Worm (Caenorhabditis elegans): Measurements from ENCODE around the gene ndx-3.

Gene ndx-3

ce11 chrII:4945695-4946094 is 7.7 kb upstream of the ndx-3 start, which contains the start of the genes gldi-11 and ZK546.2:
Gene gldi-11 (minus strand): TSS chrII:4945789.
Gene ZK546.2 (plus strand): TSS chrII:4946027.
- TF ChIP-seq ceh-30 (tag; optimal IDR thresholded peaks at IDR 0.05) = no peak
- no peak for TF ChIP-seq nhr-232 (tag; optimal IDR thresholded peaks at IDR 0.05)
- TF ChIP-seq ets-4 (tag; optimal IDR thresholded peaks at IDR 0.05) = no peak
- TF ChIP-seq fax-1 (tag; optimal IDR thresholded peaks at IDR 0.05) = no peak
- no peak for TF ChIP-seq fkh-6 (tag; optimal IDR thresholded peaks at IDR 0.05)
- no peak for TF ChIP-seq ceh-48 (tag; optimal IDR thresholded peaks at IDR 0.05)
- TF ChIP-seq odd-2 (tag; optimal IDR thresholded peaks at IDR 0.05) = no peak
- no peak for TF ChIP-seq sox-2 (GFP tag; IDR thresholded peaks at IDR 0.05)
- TF ChIP-seq dmd-4 (tag; optimal IDR thresholded peaks at IDR 0.05; ENCODE audit: borderline replicate concordance) = no peak
- no peak for TF ChIP-seq ceh-2 (tag; optimal IDR thresholded peaks at IDR 0.05)
- TF ChIP-seq syd-9 (tag; optimal IDR thresholded peaks at IDR 0.05) = no peak
- TF ChIP-seq lim-6 (tag; optimal IDR thresholded peaks at IDR 0.05) = no peak
- TF ChIP-seq hlh-13 (GFP tag; optimal IDR thresholded peaks at IDR 0.05) = no peak
- no peak for TF ChIP-seq ceh-34 (tag; optimal IDR thresholded peaks at IDR 0.05)
- no peak for TF ChIP-seq mec-3 (tag; optimal IDR thresholded peaks at IDR 0.05; ENCODE audit: borderline replicate concordance)
- TF ChIP-seq Y22D7AL.16 (tag; optimal IDR thresholded peaks at IDR 0.05) = no peak
- TF ChIP-seq ahr-1 (tag; optimal IDR thresholded peaks at IDR 0.05) = no peak
- no peak for TF ChIP-seq lin-11 (tag; optimal IDR thresholded peaks at IDR 0.05)

- TF ChIP-seq gmeb-2 (tag; optimal IDR thresholded peaks at IDR 0.05) = no peak
Measured at ce11 chrII:4946775-4947174, 6.6 kb upstream of the ndx-3 start.

ce11 chrII:4948118-4948517 is 5.3 kb upstream of the ndx-3 start:
- TF ChIP-seq C38D4.7 (GFP tag; optimal IDR thresholded peaks at IDR 0.05) (no peak), K09A11.1 (tag; optimal IDR thresholded peaks at IDR 0.05; ENCODE audit: insufficient read depth) (no peak), sdc-2 (tag; optimal IDR thresholded peaks at IDR 0.05) (no peak), hlh-13 (GFP tag; optimal IDR thresholded peaks at IDR 0.05) (no peak), unc-3 (GFP tag; conservative IDR thresholded peaks at IDR 0.05) (no peak), unc-3 (tag; optimal IDR thresholded peaks at IDR 0.05) (no peak), K02D7.2 (tag; optimal IDR thresholded peaks at IDR 0.05) (no peak), hlh-15 (tag; optimal IDR thresholded peaks at IDR 0.05) (no peak), ceh-19 (GFP tag; optimal IDR thresholded peaks at IDR 0.05) (no peak), ceh-24 (tag; optimal IDR thresholded peaks at IDR 0.05) (no peak), ama-1 (optimal IDR thresholded peaks at IDR 0.05) (no peak), ceh-48 (tag; optimal IDR thresholded peaks at IDR 0.05) (no peak), ceh-2 (tag; optimal IDR thresholded peaks at IDR 0.05) (no peak), C08G9.2 (tag; optimal IDR thresholded peaks at IDR 0.05) (no peak), unc-86 (tag; optimal IDR thresholded peaks at IDR 0.05) (no peak)

- TF ChIP-seq nhr-232 (tag; optimal IDR thresholded peaks at IDR 0.05) = no peak
- no peak for TF ChIP-seq che-1 (tag; optimal IDR thresholded peaks at IDR 0.05)
- TF ChIP-seq npax-4 (tag; optimal IDR thresholded peaks at IDR 0.05) = no peak
- no peak for TF ChIP-seq ref-2 (tag; optimal IDR thresholded peaks at IDR 0.05)
- TF ChIP-seq hlh-13 (GFP tag; optimal IDR thresholded peaks at IDR 0.05) = no peak
- TF ChIP-seq tbx-7 (tag; optimal IDR thresholded peaks at IDR 0.05) = no peak
- TF ChIP-seq Y22D7AL.16 (tag; optimal IDR thresholded peaks at IDR 0.05) = no peak
- no peak for TF ChIP-seq ztf-16 (tag; optimal IDR thresholded peaks at IDR 0.05)
- no peak for TF ChIP-seq ceh-18 (tag; optimal IDR thresholded peaks at IDR 0.05)
- TF ChIP-seq zip-5 (tag; optimal IDR thresholded peaks at IDR 0.05) = no peak
- TF ChIP-seq ets-4 (tag; optimal IDR thresholded peaks at IDR 0.05) = no peak
- no peak for TF ChIP-seq tbx-2 (tag; optimal IDR thresholded peaks at IDR 0.05)
Measured at ce11 chrII:4949380-4949950, 3.9 kb upstream of the ndx-3 start, which contains the start of the genes try-1 and zyg-12. Gene try-1 (minus strand): TSS chrII:4949527. Gene zyg-12 (plus strand): TSS chrII:4949900.

All from whole organism, late embryonic.